Fruit fly (Drosophila melanogaster) whole organism, embryonic: ENCODE results near the gene CG6843.
A peak's percentile ranks its signal among the peaks of the same experiment; 100 is the strongest.

Experiments used
- Antp ChIP-seq: fragments of 200-800 bp; sonication (Bioruptor generic); optimal IDR thresholded peaks from 3 replicates; lab custom pipeline; 2016; ENCODE audit warnings: missing biosample characterization, missing genetic modification characterization
- Atf3 ChIP-seq: fragments of 200-800 bp; sonication (Bioruptor generic); optimal IDR thresholded peaks from 3 replicates; lab custom pipeline; 2016; ENCODE audit warnings: missing biosample characterization, missing genetic modification characterization
- C15 ChIP-seq: fragments of 200-800 bp; sonication (Bioruptor generic); IDR thresholded peaks from 3 replicates; pipeline ENCODE4 v1.3.6; 2022; ENCODE audit warnings: missing biosample characterization, missing genetic modification characterization
- CG10274 ChIP-seq: fragments of 200-800 bp; sonication (Bioruptor generic); optimal IDR thresholded peaks from 3 replicates; lab custom pipeline; 2017; ENCODE audit warnings: missing biosample characterization, mild to moderate bottlenecking, missing genetic modification characterization
- CG10462 ChIP-seq: fragments of 200-800 bp; sonication (Bioruptor generic); optimal IDR thresholded peaks from 2 replicates; lab custom pipeline; 2016; ENCODE audit warnings: missing biosample characterization, missing genetic modification characterization
- CG11560 ChIP-seq: fragments of 200-800 bp; sonication (Bioruptor generic); IDR thresholded peaks from 3 replicates; pipeline ENCODE4 v1.3.6; 2022; ENCODE audit warnings: missing biosample characterization, missing genetic modification characterization
- CG13287 ChIP-seq: fragments of 200-800 bp; sonication (Bioruptor generic); IDR thresholded peaks from 2 replicates; pipeline ENCODE4 v1.3.6; 2022; ENCODE audit warnings: missing biosample characterization, missing genetic modification characterization; ENCODE audit not compliant: partially characterized antibody
- CG14014 ChIP-seq: fragments of 200-800 bp; sonication (Bioruptor generic); IDR thresholded peaks from 2 replicates; pipeline ENCODE4 v1.3.6; 2022; ENCODE audit warnings: missing biosample characterization, missing genetic modification characterization
- CG14441 ChIP-seq: fragments of 200-800 bp; sonication (Bioruptor generic); IDR thresholded peaks from 2 replicates; pipeline ENCODE4 v1.3.6; 2022; ENCODE audit warnings: missing biosample characterization, missing genetic modification characterization
- CG15011 ChIP-seq: fragments of 200-800 bp; sonication (Bioruptor generic); optimal IDR thresholded peaks from 3 replicates; lab custom pipeline; 2018; ENCODE audit warnings: missing biosample characterization, mild to moderate bottlenecking, missing genetic modification characterization
- CG17186 ChIP-seq: fragments of 200-800 bp; sonication (Bioruptor generic); optimal IDR thresholded peaks from 3 replicates; lab custom pipeline; 2017; ENCODE audit warnings: missing biosample characterization, missing genetic modification reagents, missing genetic modification characterization
- CG17328 ChIP-seq: fragments of 200-800 bp; sonication (Bioruptor generic); IDR thresholded peaks from 2 replicates; pipeline ENCODE4 v1.3.6; 2022; ENCODE audit warnings: missing biosample characterization, missing genetic modification characterization
- CG1792 ChIP-seq: fragments of 200-800 bp; sonication (Bioruptor generic); optimal IDR thresholded peaks from 2 replicates; lab custom pipeline; 2016; ENCODE audit warnings: missing biosample characterization, missing genetic modification characterization
- CG2202 ChIP-seq: fragments of 200-800 bp; sonication (Bioruptor generic); optimal IDR thresholded peaks from 2 replicates; lab custom pipeline; 2018; ENCODE audit warnings: missing biosample characterization, mild to moderate bottlenecking, missing genetic modification characterization
- CG30431 ChIP-seq: fragments of 200-800 bp; sonication (Bioruptor generic); optimal IDR thresholded peaks from 2 replicates; lab custom pipeline; 2017; ENCODE audit warnings: missing biosample characterization, missing genetic modification characterization
- CG4707 ChIP-seq: fragments of 200-800 bp; sonication (Bioruptor generic); optimal IDR thresholded peaks from 2 replicates; lab custom pipeline; 2018; ENCODE audit warnings: missing biosample characterization, mild to moderate bottlenecking, missing genetic modification characterization, moderate library complexity
- CG4820 ChIP-seq: fragments of 200-800 bp; sonication (Bioruptor generic); optimal IDR thresholded peaks from 3 replicates; lab custom pipeline; 2016; ENCODE audit warnings: missing biosample characterization, missing genetic modification characterization
- CG6765 ChIP-seq: fragments of 200-800 bp; sonication (Bioruptor generic); optimal IDR thresholded peaks from 3 replicates; lab custom pipeline; 2017; ENCODE audit warnings: missing biosample characterization, mild to moderate bottlenecking, missing genetic modification characterization
- CG6791 ChIP-seq: fragments of 200-800 bp; sonication (Bioruptor generic); IDR thresholded peaks from 3 replicates; pipeline ENCODE4 v1.3.6; 2022; ENCODE audit warnings: missing biosample characterization, missing genetic modification characterization; ENCODE audit not compliant: partially characterized antibody
- CG6813 ChIP-seq: fragments of 200-800 bp; sonication (Bioruptor generic); optimal IDR thresholded peaks from 2 replicates; lab custom pipeline; 2017; ENCODE audit warnings: missing biosample characterization, missing genetic modification characterization, mild to moderate bottlenecking, moderate library complexity, missing genetic modification reagents
- CG7987 ChIP-seq: fragments of 200-800 bp; sonication (Bioruptor generic); optimal IDR thresholded peaks from 2 replicates; lab custom pipeline; 2018; ENCODE audit warnings: missing biosample characterization, mild to moderate bottlenecking, missing genetic modification characterization, moderate library complexity
- CG8944 ChIP-seq: fragments of 200-800 bp; sonication (Bioruptor generic); optimal IDR thresholded peaks from 3 replicates; lab custom pipeline; 2016; ENCODE audit warnings: missing biosample characterization, missing genetic modification characterization
- Camta ChIP-seq: fragments of 200-800 bp; sonication (Bioruptor generic); optimal IDR thresholded peaks from 2 replicates; lab custom pipeline; 2016; ENCODE audit warnings: missing biosample characterization, missing genetic modification characterization
- Dbx ChIP-seq: fragments of 200-800 bp; sonication (Bioruptor generic); IDR thresholded peaks from 3 replicates; pipeline ENCODE4 v1.3.6; 2022; ENCODE audit warnings: missing biosample characterization, missing genetic modification characterization
- Dip2 ChIP-seq: fragments of 200-800 bp; sonication (Bioruptor generic); IDR thresholded peaks from 2 replicates; pipeline ENCODE4 v1.3.6; 2022; ENCODE audit warnings: missing biosample characterization, missing genetic modification characterization
- Eip74EF ChIP-seq, 2 experiments: fragments of 200-800 bp in 1 of 2; fragments of >200 bp in 1 of 2; sonication (Bioruptor generic) in 1 of 2; optimal IDR thresholded peaks; 2 replicates each; lab custom pipeline; 2017 to 2019; ENCODE audit warnings: missing biosample characterization in 2 of 2, missing genetic modification characterization in 2 of 2, mild to moderate bottlenecking in 1 of 2, moderate library complexity in 1 of 2
- Ets97D ChIP-seq: fragments of 200-800 bp; sonication (Bioruptor generic); optimal IDR thresholded peaks from 3 replicates; lab custom pipeline; 2016; ENCODE audit warnings: missing biosample characterization, missing genetic modification characterization
- HLH3B ChIP-seq: fragments of 200-800 bp; sonication (Bioruptor generic); IDR thresholded peaks from 2 replicates; pipeline ENCODE4 v1.3.6; 2022; ENCODE audit warnings: missing biosample characterization, missing genetic modification characterization
- Hand ChIP-seq: fragments of 200-800 bp; sonication (Bioruptor generic); optimal IDR thresholded peaks from 2 replicates; lab custom pipeline; 2017; ENCODE audit warnings: mild to moderate bottlenecking, missing biosample characterization, missing genetic modification reagents, missing genetic modification characterization
- Hmr ChIP-seq: fragments of 200-800 bp; sonication (Bioruptor generic); optimal IDR thresholded peaks from 3 replicates; lab custom pipeline; 2017; ENCODE audit warnings: mild to moderate bottlenecking, missing biosample characterization, missing genetic modification reagents, missing genetic modification characterization
- NfI ChIP-seq: fragments of 200-800 bp; sonication (Bioruptor generic); optimal IDR thresholded peaks from 3 replicates; lab custom pipeline; 2018; ENCODE audit warnings: missing biosample characterization, mild to moderate bottlenecking, missing genetic modification characterization, moderate library complexity
- Rx ChIP-seq: fragments of 200-800 bp; sonication (Bioruptor generic); IDR thresholded peaks from 2 replicates; pipeline ENCODE4 v1.3.6; 2022; ENCODE audit warnings: missing biosample characterization, missing genetic modification characterization
- Stat92E ChIP-seq, 3 experiments: fragments of >200 bp in 2 of 3; fragments of 200-800 bp in 1 of 3; sonication (Bioruptor generic) in 1 of 3; optimal IDR thresholded peaks; 2 replicates each; lab custom pipeline; 2017 to 2019; ENCODE audit warnings: missing biosample characterization in 3 of 3, missing genetic modification characterization in 3 of 3, mild to moderate bottlenecking in 1 of 3, moderate library complexity in 1 of 3
- cwo ChIP-seq: fragments of 200-800 bp; sonication (Bioruptor generic); optimal IDR thresholded peaks from 3 replicates; lab custom pipeline; 2017; ENCODE audit warnings: missing biosample characterization, missing genetic modification characterization, mild to moderate bottlenecking, moderate library complexity, missing genetic modification reagents
- danr ChIP-seq: fragments of 200-800 bp; sonication (Bioruptor generic); IDR thresholded peaks from 2 replicates; pipeline ENCODE4 v1.3.6; 2022; ENCODE audit warnings: missing biosample characterization, missing genetic modification characterization
- dmrt99B ChIP-seq: fragments of 200-800 bp; sonication (Bioruptor generic); optimal IDR thresholded peaks from 2 replicates; lab custom pipeline; 2018; ENCODE audit warnings: missing biosample characterization, mild to moderate bottlenecking, missing genetic modification characterization, moderate library complexity
- eyg ChIP-seq: fragments of 200-800 bp; sonication (Bioruptor generic); optimal IDR thresholded peaks from 3 replicates; lab custom pipeline; 2016; ENCODE audit warnings: missing biosample characterization, missing genetic modification characterization
- fd102C ChIP-seq: fragments of 200-800 bp; sonication (Bioruptor generic); optimal IDR thresholded peaks from 2 replicates; lab custom pipeline; 2018; ENCODE audit warnings: missing biosample characterization, mild to moderate bottlenecking, missing genetic modification characterization, moderate library complexity
- ftz-f1 ChIP-seq: fragments of 200-800 bp; sonication (Bioruptor generic); optimal IDR thresholded peaks from 2 replicates; lab custom pipeline; 2016; ENCODE audit warnings: missing biosample characterization, missing genetic modification characterization
- gsb ChIP-seq: fragments of 200-800 bp; sonication (Bioruptor generic); IDR thresholded peaks from 2 replicates; pipeline ENCODE4 v1.3.6; 2022; ENCODE audit warnings: missing biosample characterization, missing genetic modification characterization
- kni ChIP-seq: fragments of 200-800 bp; sonication (Bioruptor generic); optimal IDR thresholded peaks from 3 replicates; lab custom pipeline; 2017; ENCODE audit warnings: mild to moderate bottlenecking, missing biosample characterization, missing genetic modification reagents, missing genetic modification characterization
- nerfin-1 ChIP-seq: fragments of 200-800 bp; sonication (Bioruptor generic); optimal IDR thresholded peaks from 3 replicates; lab custom pipeline; 2019; ENCODE audit warnings: missing biosample characterization, mild to moderate bottlenecking, missing genetic modification characterization, moderate library complexity
- shn ChIP-seq: fragments of 200-800 bp; sonication (Bioruptor generic); optimal IDR thresholded peaks from 3 replicates; lab custom pipeline; 2016; ENCODE audit warnings: missing biosample characterization, missing genetic modification characterization
- tio ChIP-seq: fragments of 200-800 bp; sonication (Bioruptor generic); optimal IDR thresholded peaks from 2 replicates; lab custom pipeline; 2017; ENCODE audit warnings: missing biosample characterization, missing genetic modification characterization, inconsistent platforms
- tll ChIP-seq, 2 experiments: fragments of 200-800 bp in 1 of 2; fragments of >200 bp in 1 of 2; sonication (Bioruptor generic) in 1 of 2; optimal IDR thresholded peaks; 2 replicates each; lab custom pipeline; 2017 to 2019; ENCODE audit warnings: missing biosample characterization in 2 of 2, missing genetic modification characterization in 2 of 2, mild to moderate bottlenecking in 1 of 2, moderate library complexity in 1 of 2
- trh ChIP-seq: fragments of 200-800 bp; sonication (Bioruptor generic); optimal IDR thresholded peaks from 2 replicates; lab custom pipeline; 2016; ENCODE audit warnings: missing biosample characterization, missing genetic modification characterization
- tx ChIP-seq: fragments of 200-800 bp; sonication (Bioruptor generic); optimal IDR thresholded peaks from 2 replicates; lab custom pipeline; 2016; ENCODE audit warnings: missing biosample characterization, missing genetic modification characterization

CG6843 gene

dm6 chr3L:18890283-18891175 lies 10.9 kb upstream of the CG6843 start, which contains the start of gene CG3961 (continued):
- TF ChIP-seq fd102C (GFP tag; lab: Kevin White, UChicago) (peak; percentile 68), eyg (peak; percentile 46), Ets97D (GFP tag; lab: Kevin White, UChicago) (peak; percentile 40), CG14014 (GFP tag; lab: Robert Waterston, UW) (peak; percentile 88), danr (GFP tag; lab: Robert Waterston, UW) (peak; percentile 90), CG2202 (tag; lab: Kevin White, UChicago) (peak; percentile 98), CG10462 (peak; percentile 97), shn (peak; percentile 75), Stat92E (GFP tag; optimal IDR thresholded peaks at IDR 0.05; lab: Kevin White, UChicago) (peak in 1 of 3 experiments; percentile 99), CG15011 (peak; percentile 97), CG17328 (GFP tag; lab: Robert Waterston, UW) (peak; percentile 92), Camta (GFP tag; lab: Kevin White, UChicago) (peak; percentile 90), CG11560 (tag; lab: Robert Waterston, UW) (peak; percentile 84; the same call in 2 of the 3 replicates), C15 (GFP tag; lab: Robert Waterston, UW) (no peak; the same call in 2 of the 3 replicates), CG17186 (GFP tag; lab: Kevin White, UChicago) (peak; percentile 91), Rx (GFP tag; lab: Robert Waterston, UW) (peak; percentile 64), CG7987 (GFP tag; lab: Kevin White, UChicago) (peak; percentile 90), CG6765 (peak; percentile 92), NfI (GFP tag; lab: Kevin White, UChicago) (peak; percentile 95), dmrt99B (tag; lab: Kevin White, UChicago) (peak; percentile 99), CG30431 (GFP tag; lab: Kevin White, UChicago) (peak; percentile 94), tio (peak; percentile 99), CG6791 (GFP tag; lab: Robert Waterston, UW) (0 out of 3 replicates have a peak, but pooled peaks have one; percentile 21), Antp (GFP tag; lab: Kevin White, UChicago) (peak; percentile 72), HLH3B (GFP tag; lab: Robert Waterston, UW) (peak; percentile 95), trh (GFP tag; lab: Kevin White, UChicago) (peak; percentile 92), Dip2 (GFP tag; lab: Robert Waterston, UW) (no peak; the same call in 1 of the 2 replicates), Dbx (GFP tag; lab: Robert Waterston, UW) (peak; percentile 80), CG14441 (peak; percentile 82), nerfin-1 (tag; lab: Kevin White, UChicago) (peak; percentile 97), CG8944 (GFP tag; lab: Kevin White, UChicago) (peak; percentile 81), CG1792 (GFP tag; lab: Kevin White, UChicago) (peak; percentile 63), tx (GFP tag; lab: Kevin White, UChicago) (peak; percentile 59), tll (GFP tag; optimal IDR thresholded peaks at IDR 0.05; lab: Kevin White, UChicago) (peak in 1 of 2 experiments; percentile 71), CG6813 (GFP tag; lab: Kevin White, UChicago) (peak; percentile 96), gsb (GFP tag; lab: Robert Waterston, UW) (peak; percentile 64), CG13287 (GFP tag; lab: Robert Waterston, UW) (no peak; the same call in 1 of the 2 replicates), cwo (GFP tag; lab: Kevin White, UChicago) (peak; percentile 97), CG4707 (GFP tag; lab: Kevin White, UChicago) (peak; percentile 89), CG10274 (GFP tag; lab: Kevin White, UChicago) (peak; percentile 83), kni (GFP tag; lab: Kevin White, UChicago) (peak; percentile 86), Hand (GFP tag; lab: Kevin White, UChicago) (peak; percentile 96), Eip74EF (GFP tag; optimal IDR thresholded peaks at IDR 0.05; lab: Kevin White, UChicago) (peak in 1 of 2 experiments; percentile 99), ftz-f1 (GFP tag; lab: Kevin White, UChicago) (no peak), CG4820 (GFP tag; lab: Kevin White, UChicago) (peak; percentile 98), Hmr (GFP tag; lab: Kevin White, UChicago) (peak; percentile 98), Atf3 (GFP tag; lab: Kevin White, UChicago) (peak; percentile 88)
